Worm (Caenorhabditis elegans): ENCODE data around the gene Y116F11B.2.

ce11 chrV:19759282-19759681 is 41.7 kb downstream of the Y116F11B.2 start:
- no peak for TF ChIP-seq nhr-237 (tag; optimal IDR thresholded peaks at IDR 0.05)
- TF ChIP-seq ama-1 (optimal IDR thresholded peaks at IDR 0.05): no peak
- TF ChIP-seq egl-27 (tag; optimal IDR thresholded peaks at IDR 0.05): no peak
- no peak for TF ChIP-seq skn-1 (tag; optimal IDR thresholded peaks at IDR 0.05)
- TF ChIP-seq nhr-77 (tag; optimal IDR thresholded peaks at IDR 0.05): no peak
- no peak for TF ChIP-seq lin-13 (GFP tag; optimal IDR thresholded peaks at IDR 0.05)
- TF ChIP-seq nhr-11 (tag; optimal IDR thresholded peaks at IDR 0.05): no peak
- TF ChIP-seq unc-39 (tag; optimal IDR thresholded peaks at IDR 0.05): no peak
- no peak for TF ChIP-seq aly-2 (tag; optimal IDR thresholded peaks at IDR 0.05)
- no peak for TF ChIP-seq zag-1 (tag; optimal IDR thresholded peaks at IDR 0.05)
- TF ChIP-seq blmp-1 (tag; optimal IDR thresholded peaks at IDR 0.05; ENCODE audit: insufficient read depth): no peak
- no peak for TF ChIP-seq ztf-11 (tag; optimal IDR thresholded peaks at IDR 0.05)
- no peak for TF ChIP-seq Y55F3AM.14 (GFP tag; optimal IDR thresholded peaks at IDR 0.05)

Measured in whole organism, L2 larva.